Fruit fly (Drosophila melanogaster) whole organism, embryonic: ENCODE results near the gene CalpB.

Source experiments
- Asciz ChIP-seq: fragments of 200-800 bp; sonication (Bioruptor generic); optimal IDR thresholded peaks from 2 replicates; lab custom pipeline; 2017; ENCODE audit warnings: missing biosample characterization, mild to moderate bottlenecking, missing genetic modification characterization, missing genetic modification reagents
- Bgb ChIP-seq: fragments of 200-800 bp; sonication (Bioruptor generic); IDR thresholded peaks from 2 replicates; pipeline ENCODE4 v1.3.6; 2022; ENCODE audit warnings: missing biosample characterization, missing genetic modification characterization; ENCODE audit not compliant: partially characterized antibody
- CG10147 ChIP-seq: fragments of 200-800 bp; sonication (Bioruptor generic); optimal IDR thresholded peaks from 2 replicates; lab custom pipeline; 2019; ENCODE audit warnings: missing biosample characterization, mild to moderate bottlenecking, missing genetic modification characterization, moderate library complexity
- CG11247 ChIP-seq: fragments of 200-800 bp; sonication (Bioruptor generic); IDR thresholded peaks from 2 replicates; pipeline ENCODE4 v1.3.6; 2022; ENCODE audit warnings: missing biosample characterization, missing genetic modification characterization
- CG12155 ChIP-seq: fragments of 200-800 bp; sonication (Bioruptor generic); optimal IDR thresholded peaks from 3 replicates; lab custom pipeline; 2016; ENCODE audit warnings: missing biosample characterization, missing genetic modification characterization
- CG12219 ChIP-seq: fragments of 200-800 bp; sonication (Bioruptor generic); optimal IDR thresholded peaks from 3 replicates; lab custom pipeline; 2018; ENCODE audit warnings: missing biosample characterization, mild to moderate bottlenecking, missing genetic modification characterization
- CG13296 ChIP-seq: fragments of 200-800 bp; sonication (Bioruptor generic); optimal IDR thresholded peaks from 3 replicates; lab custom pipeline; 2018; ENCODE audit warnings: missing biosample characterization, mild to moderate bottlenecking, missing genetic modification characterization
- CG15269 ChIP-seq: fragments of 200-800 bp; sonication (Bioruptor generic); optimal IDR thresholded peaks from 2 replicates; lab custom pipeline; 2018; ENCODE audit warnings: missing biosample characterization, mild to moderate bottlenecking, missing genetic modification characterization, moderate library complexity
- CG15479 ChIP-seq: fragments of 200-800 bp; sonication (Bioruptor generic); optimal IDR thresholded peaks from 3 replicates; lab custom pipeline; 2019; ENCODE audit warnings: missing biosample characterization, mild to moderate bottlenecking, missing genetic modification characterization, moderate library complexity
- CG17361 ChIP-seq: fragments of 200-800 bp; sonication (Bioruptor generic); IDR thresholded peaks from 3 replicates; pipeline ENCODE4 v1.3.6; 2022; ENCODE audit warnings: missing biosample characterization, missing genetic modification characterization
- CG18262 ChIP-seq: fragments of 200-800 bp; optimal IDR thresholded peaks from 3 replicates; lab custom pipeline; 2019; ENCODE audit warnings: missing biosample characterization, mild to moderate bottlenecking, missing genetic modification characterization, moderate library complexity
- CG18476 ChIP-seq: fragments of 200-800 bp; sonication (Bioruptor generic); optimal IDR thresholded peaks from 2 replicates; lab custom pipeline; 2016; ENCODE audit warnings: missing biosample characterization, mild to moderate bottlenecking, missing genetic modification characterization
- CG2712 ChIP-seq: fragments of 200-800 bp; optimal IDR thresholded peaks from 3 replicates; lab custom pipeline; 2019; ENCODE audit warnings: missing biosample characterization, mild to moderate bottlenecking, missing genetic modification characterization, moderate library complexity
- CG2889 ChIP-seq: fragments of 200-800 bp; sonication (Bioruptor generic); IDR thresholded peaks from 3 replicates; pipeline ENCODE4 v1.3.6; 2022; ENCODE audit warnings: missing biosample characterization, missing genetic modification characterization
- CG6813 ChIP-seq: fragments of 200-800 bp; sonication (Bioruptor generic); optimal IDR thresholded peaks from 2 replicates; lab custom pipeline; 2017; ENCODE audit warnings: missing biosample characterization, missing genetic modification characterization, mild to moderate bottlenecking, moderate library complexity, missing genetic modification reagents
- CG7786 ChIP-seq: fragments of 200-800 bp; sonication (Bioruptor generic); optimal IDR thresholded peaks from 2 replicates; lab custom pipeline; 2016; ENCODE audit warnings: missing biosample characterization, missing genetic modification characterization
- CG7987 ChIP-seq: fragments of 200-800 bp; sonication (Bioruptor generic); optimal IDR thresholded peaks from 2 replicates; lab custom pipeline; 2018; ENCODE audit warnings: missing biosample characterization, mild to moderate bottlenecking, missing genetic modification characterization, moderate library complexity
- Dek ChIP-seq: fragments of 200-800 bp; sonication (Bioruptor generic); optimal IDR thresholded peaks from 3 replicates; lab custom pipeline; 2019; ENCODE audit warnings: missing biosample characterization, mild to moderate bottlenecking, missing genetic modification characterization, moderate library complexity
- Drgx ChIP-seq: fragments of 200-800 bp; sonication (Bioruptor generic); IDR thresholded peaks from 2 replicates; pipeline ENCODE4 v1.3.6; 2022; ENCODE audit warnings: missing biosample characterization, missing genetic modification characterization
- HHEX ChIP-seq: fragments of 200-800 bp; sonication (Bioruptor generic); optimal IDR thresholded peaks from 3 replicates; lab custom pipeline; 2017; ENCODE audit warnings: missing biosample characterization, mild to moderate bottlenecking, missing genetic modification characterization, missing genetic modification reagents
- HLH3B ChIP-seq: fragments of 200-800 bp; sonication (Bioruptor generic); IDR thresholded peaks from 2 replicates; pipeline ENCODE4 v1.3.6; 2022; ENCODE audit warnings: missing biosample characterization, missing genetic modification characterization
- HmgD ChIP-seq: fragments of 200-800 bp; sonication (Bioruptor generic); optimal IDR thresholded peaks from 3 replicates; lab custom pipeline; 2016; ENCODE audit warnings: missing biosample characterization, missing genetic modification characterization
- Hmr ChIP-seq: fragments of 200-800 bp; sonication (Bioruptor generic); optimal IDR thresholded peaks from 3 replicates; lab custom pipeline; 2017; ENCODE audit warnings: mild to moderate bottlenecking, missing biosample characterization, missing genetic modification reagents, missing genetic modification characterization
- Neu2 ChIP-seq: fragments of 200-800 bp; sonication (Bioruptor generic); optimal IDR thresholded peaks from 3 replicates; lab custom pipeline; 2016; ENCODE audit warnings: missing biosample characterization, missing genetic modification characterization, borderline replicate concordance
- Nf-YB ChIP-seq: fragments of 200-800 bp; sonication (Bioruptor generic); optimal IDR thresholded peaks from 3 replicates; lab custom pipeline; 2019; ENCODE audit warnings: missing biosample characterization, mild to moderate bottlenecking, missing genetic modification characterization, moderate library complexity
- Opbp ChIP-seq: fragments of 200-800 bp; sonication (Bioruptor generic); IDR thresholded peaks from 3 replicates; pipeline ENCODE4 v1.3.6; 2022; ENCODE audit warnings: missing biosample characterization, missing genetic modification characterization; ENCODE audit not compliant: partially characterized antibody
- Six4 ChIP-seq: fragments of 200-800 bp; sonication (Bioruptor generic); optimal IDR thresholded peaks from 2 replicates; lab custom pipeline; 2016; ENCODE audit warnings: missing biosample characterization, missing genetic modification characterization
- Sox100B ChIP-seq: fragments of 200-800 bp; sonication (Bioruptor generic); optimal IDR thresholded peaks from 3 replicates; lab custom pipeline; 2018; ENCODE audit warnings: missing biosample characterization, mild to moderate bottlenecking, missing genetic modification characterization
- Sox102F ChIP-seq: fragments of 200-800 bp; sonication (Bioruptor generic); optimal IDR thresholded peaks from 2 replicates; lab custom pipeline; 2018; ENCODE audit warnings: missing biosample characterization, mild to moderate bottlenecking, missing genetic modification characterization, moderate library complexity
- Taf1 ChIP-seq: fragments of 200-800 bp; sonication (Bioruptor generic); IDR thresholded peaks from 2 replicates; pipeline ENCODE4 v1.3.6; 2022; ENCODE audit warnings: missing biosample characterization, missing genetic modification characterization
- ase ChIP-seq: fragments of 200-800 bp; sonication (Bioruptor generic); IDR thresholded peaks from 3 replicates; pipeline ENCODE4 v1.3.6; 2022; ENCODE audit warnings: missing biosample characterization, missing genetic modification characterization
- ato ChIP-seq: fragments of 200-800 bp; sonication (Bioruptor generic); IDR thresholded peaks from 2 replicates; pipeline ENCODE4 v1.3.6; 2022; ENCODE audit warnings: missing biosample characterization, missing genetic modification characterization; ENCODE audit not compliant: partially characterized antibody
- fd64A ChIP-seq: fragments of 200-800 bp; sonication (Bioruptor generic); optimal IDR thresholded peaks from 3 replicates; lab custom pipeline; 2018; ENCODE audit warnings: missing biosample characterization, mild to moderate bottlenecking, missing genetic modification characterization
- fu2 ChIP-seq: fragments of 200-800 bp; sonication (Bioruptor generic); optimal IDR thresholded peaks from 2 replicates; lab custom pipeline; 2016; ENCODE audit warnings: missing biosample characterization, missing genetic modification characterization
- insv ChIP-seq, 2 experiments: fragments of 200-800 bp; sonication (Bioruptor generic); optimal IDR thresholded peaks; 3 replicates each; lab custom pipeline; 2016 to 2018; ENCODE audit warnings: missing biosample characterization in 2 of 2, missing genetic modification characterization in 2 of 2
- kay ChIP-seq: fragments of 200-800 bp; sonication (Bioruptor generic); optimal IDR thresholded peaks from 2 replicates; lab custom pipeline; 2016; ENCODE audit warnings: missing biosample characterization, missing genetic modification characterization
- klu ChIP-seq: fragments of 200-800 bp; sonication (Bioruptor generic); IDR thresholded peaks from 2 replicates; pipeline ENCODE4 v1.3.6; 2022; ENCODE audit warnings: missing biosample characterization, missing genetic modification characterization
- onecut ChIP-seq: fragments of 200-800 bp; sonication (Bioruptor generic); IDR thresholded peaks from 2 replicates; pipeline ENCODE4 v1.3.6; 2022; ENCODE audit warnings: missing biosample characterization, missing genetic modification characterization
- pita ChIP-seq: fragments of 200-800 bp; sonication (Bioruptor generic); optimal IDR thresholded peaks from 2 replicates; lab custom pipeline; 2017; ENCODE audit warnings: missing biosample characterization, mild to moderate bottlenecking, missing genetic modification characterization
- prd ChIP-seq, 3 experiments: fragments of >200 bp in 2 of 3; fragments of 200-800 bp in 1 of 3; sonication (Bioruptor generic) in 1 of 3; optimal IDR thresholded peaks in 2 of 3; IDR thresholded peaks in 1 of 3; 2 replicates in 2 of 3; 3 replicates in 1 of 3; pipeline versions ENCODE4 v1.3.6 to Lab custom; 2017 to 2022; ENCODE audit warnings: missing biosample characterization in 1 of 3, missing genetic modification characterization in 1 of 3
- psq ChIP-seq: fragments of 200-800 bp; sonication (Bioruptor generic); optimal IDR thresholded peaks from 2 replicates; lab custom pipeline; 2017; ENCODE audit warnings: missing biosample characterization, missing genetic modification characterization
- pum ChIP-seq: fragments of 200-800 bp; sonication (Bioruptor generic); optimal IDR thresholded peaks from 2 replicates; lab custom pipeline; 2016; ENCODE audit warnings: missing biosample characterization, missing genetic modification characterization
- repo ChIP-seq: fragments of 200-800 bp; sonication (Bioruptor generic); optimal IDR thresholded peaks from 2 replicates; lab custom pipeline; 2016; ENCODE audit warnings: missing biosample characterization, missing genetic modification characterization
- schlank ChIP-seq: fragments of 200-800 bp; sonication (Bioruptor generic); optimal IDR thresholded peaks from 2 replicates; lab custom pipeline; 2018; ENCODE audit warnings: missing biosample characterization, mild to moderate bottlenecking, missing genetic modification characterization
- sisA ChIP-seq: fragments of 200-800 bp; sonication (Bioruptor generic); IDR thresholded peaks from 2 replicates; pipeline ENCODE4 v1.3.6; 2022; ENCODE audit warnings: missing biosample characterization, missing genetic modification characterization
- slou ChIP-seq: fragments of 200-800 bp; sonication (Bioruptor generic); optimal IDR thresholded peaks from 3 replicates; lab custom pipeline; 2016; ENCODE audit warnings: missing biosample characterization, missing genetic modification characterization
- unc-4 ChIP-seq: fragments of 200-800 bp; sonication (Bioruptor generic); IDR thresholded peaks from 2 replicates; pipeline ENCODE4 v1.3.6; 2022; ENCODE audit warnings: missing biosample characterization, missing genetic modification characterization; ENCODE audit not compliant: partially characterized antibody
- vnd ChIP-seq: fragments of 200-800 bp; sonication (Bioruptor generic); IDR thresholded peaks from 3 replicates; pipeline ENCODE4 v1.3.6; 2022; ENCODE audit warnings: missing biosample characterization, missing genetic modification characterization; ENCODE audit not compliant: partially characterized antibody

The CalpB gene

dm6 chr3L:9847420-9847977 is 41.1 kb upstream of the CalpB start (continued):
- TF ChIP-seq CG18262 (peak; percentile 2), CG15479 (GFP tag; lab: Kevin White, UChicago) (no peak), Asciz (GFP tag; lab: Kevin White, UChicago) (peak; percentile 15), psq (GFP tag; lab: Kevin White, UChicago) (no peak), CG15269 (tag; lab: Kevin White, UChicago) (peak; percentile 74), HLH3B (GFP tag; lab: Robert Waterston, UW) (peak; percentile 59; the same call in 1 of the 2 replicates), fd64A (GFP tag; lab: Kevin White, UChicago) (no peak), Bgb (no peak), Opbp (GFP tag; lab: Robert Waterston, UW) (no peak), Drgx (no peak), kay (GFP tag; lab: Kevin White, UChicago) (peak; percentile 15), CG12219 (GFP tag; lab: Kevin White, UChicago) (peak; percentile 19), CG2889 (GFP tag; lab: Robert Waterston, UW) (no peak), HmgD (GFP tag; lab: Kevin White, UChicago) (no peak), Nf-YB (GFP tag; lab: Kevin White, UChicago) (peak; percentile 12), CG6813 (GFP tag; lab: Kevin White, UChicago) (peak; percentile 13), CG7987 (GFP tag; lab: Kevin White, UChicago) (peak; percentile 19), schlank (peak; percentile 46), fu2 (GFP tag; lab: Kevin White, UChicago) (peak; percentile 28), Taf1 (GFP tag; lab: Robert Waterston, UW) (no peak), klu (no peak), Six4 (GFP tag; lab: Kevin White, UChicago) (no peak), CG12155 (GFP tag; lab: Kevin White, UChicago) (peak; percentile 50), HHEX (GFP tag; lab: Kevin White, UChicago) (peak; percentile 23), CG11247 (GFP tag; lab: Robert Waterston, UW) (peak; percentile 58), ato (no peak), Hmr (GFP tag; lab: Kevin White, UChicago) (peak; percentile 30), prd (optimal IDR thresholded peaks at IDR 0.05; lab: Kevin White, UChicago) (no peak), prd (GFP tag; IDR thresholded peaks at IDR 0.05; lab: Robert Waterston, UW) (peak; percentile 52; the same call in 1 of the 3 replicates), CG10147 (GFP tag; lab: Kevin White, UChicago) (peak; percentile 1), slou (no peak), repo (GFP tag; lab: Kevin White, UChicago) (no peak), Sox100B (GFP tag; lab: Kevin White, UChicago) (peak; percentile 30), pum (GFP tag; lab: Kevin White, UChicago) (peak; percentile 17), CG7786 (GFP tag; lab: Kevin White, UChicago) (peak; percentile 18), CG2712 (tag; lab: Kevin White, UChicago) (peak; percentile 28), unc-4 (GFP tag; lab: Robert Waterston, UW) (no peak), Neu2 (GFP tag; lab: Kevin White, UChicago) (no peak), insv (GFP tag; optimal IDR thresholded peaks at IDR 0.05; lab: Kevin White, UChicago) (no peak), vnd (GFP tag; lab: Robert Waterston, UW) (no peak), pita (GFP tag; lab: Kevin White, UChicago) (no peak), Dek (peak; percentile 60), CG13296 (peak; percentile 51), CG17361 (GFP tag; lab: Robert Waterston, UW) (peak; percentile 46; the same call in 1 of the 3 replicates), onecut (GFP tag; lab: Robert Waterston, UW) (peak; percentile 29; the same call in 1 of the 2 replicates), Sox102F (GFP tag; lab: Kevin White, UChicago) (peak; percentile 45), CG18476 (GFP tag; lab: Kevin White, UChicago) (no peak), ase (GFP tag; lab: Robert Waterston, UW) (peak; percentile 42; the same call in 2 of the 3 replicates), sisA (GFP tag; lab: Robert Waterston, UW) (peak; percentile 35; the same call in 1 of the 2 replicates)
